Worm (Caenorhabditis elegans) whole organism, L1 larva: ENCODE measurements around the gene pqn-71.

Source experiments
- C16A3.4 ChIP-seq: fragments of 150-350 bp; optimal IDR thresholded peaks from 2 replicates; lab custom pipeline; 2014; ENCODE audit warnings: missing biosample characterization, missing genetic modification characterization
- C34B4.2 ChIP-seq: sonication (generic microtip); optimal IDR thresholded peaks from 2 replicates; lab custom pipeline; 2017; ENCODE audit warnings: mild to moderate bottlenecking, missing genetic modification characterization, missing compliant biosample characterization
- Y116A8C.19 ChIP-seq: sonication (generic microtip); optimal IDR thresholded peaks from 2 replicates; lab custom pipeline; 2016; ENCODE audit warnings: missing compliant biosample characterization, missing genetic modification characterization, borderline replicate concordance
- aha-1 ChIP-seq: fragments of 150-350 bp; optimal IDR thresholded peaks from 2 replicates; lab custom pipeline; 2014; ENCODE audit warnings: missing biosample characterization, missing genetic modification characterization
- ces-1 ChIP-seq: fragments of 150-350 bp; optimal IDR thresholded peaks from 2 replicates; lab custom pipeline; 2014; ENCODE audit warnings: missing biosample characterization, missing genetic modification reagents, missing genetic modification characterization
- efl-1 ChIP-seq, 4 experiments: fragments of 150-350 bp; optimal IDR thresholded peaks in 3 of 4; peaks in 1 of 4; 1 replicate in 1 of 4; 2 replicates in 3 of 4; lab custom pipeline; 2014; ENCODE audit warnings: missing biosample characterization in 2 of 4, missing genetic modification characterization in 2 of 4, missing genetic modification reagents in 2 of 4
- egl-27 ChIP-seq, 2 experiments: fragments of 150-350 bp in 1 of 2; sonication (generic microtip); optimal IDR thresholded peaks; 3 replicates each; lab custom pipeline; 2017 to 2018; ENCODE audit warnings: missing biosample characterization in 2 of 2, missing genetic modification characterization in 2 of 2, missing genetic modification reagents in 2 of 2
- elt-2 ChIP-seq: sonication (generic microtip); optimal IDR thresholded peaks from 2 replicates; lab custom pipeline; 2016; ENCODE audit warnings: missing genetic modification characterization, mild to moderate bottlenecking, inconsistent platforms, missing compliant biosample characterization, missing genetic modification reagents
- fkh-10 ChIP-seq: sonication (generic microtip); optimal IDR thresholded peaks from 2 replicates; lab custom pipeline; 2017; ENCODE audit warnings: missing biosample characterization, missing genetic modification reagents, missing genetic modification characterization
- fkh-4 ChIP-seq: sonication (generic microtip); optimal IDR thresholded peaks from 2 replicates; lab custom pipeline; 2016; ENCODE audit warnings: missing compliant biosample characterization, missing genetic modification characterization, borderline replicate concordance
- fos-1 ChIP-seq: fragments of 150-350 bp; optimal IDR thresholded peaks from 2 replicates; lab custom pipeline; 2014; ENCODE audit warnings: missing biosample characterization, missing genetic modification characterization
- jun-1 ChIP-seq: fragments of 150-350 bp; optimal IDR thresholded peaks from 2 replicates; lab custom pipeline; 2014; ENCODE audit warnings: missing biosample characterization, missing genetic modification reagents, missing genetic modification characterization
- lin-14 ChIP-seq: fragments of 200-800 bp; sonication (Bioruptor generic); optimal IDR thresholded peaks from 2 replicates; lab custom pipeline; 2018; ENCODE audit warnings: mild to moderate bottlenecking, missing genetic modification characterization, moderate library complexity, missing compliant biosample characterization
- lin-39 ChIP-seq: fragments of 150-350 bp; optimal IDR thresholded peaks from 2 replicates; lab custom pipeline; 2014; ENCODE audit warnings: missing biosample characterization, missing genetic modification reagents, missing genetic modification characterization
- lir-3 ChIP-seq: sonication (generic microtip); optimal IDR thresholded peaks from 2 replicates; lab custom pipeline; 2016; ENCODE audit warnings: mild to moderate bottlenecking, missing genetic modification characterization, moderate library complexity, missing compliant biosample characterization; ENCODE audit not compliant: poor library complexity
- lsy-2 ChIP-seq, 2 experiments: fragments of 150-350 bp; optimal IDR thresholded peaks; 2 replicates each; lab custom pipeline; 2014; ENCODE audit warnings: missing biosample characterization in 2 of 2, missing genetic modification characterization in 2 of 2
- mep-1 ChIP-seq: fragments of 150-350 bp; optimal IDR thresholded peaks from 2 replicates; lab custom pipeline; 2014; ENCODE audit warnings: missing biosample characterization, missing genetic modification characterization
- nhr-19 ChIP-seq: fragments of 200-800 bp; sonication (Bioruptor generic); conservative IDR thresholded peaks from 2 replicates; pipeline ENCODE4 v1.3.6; 2022; ENCODE audit warnings: missing genetic modification characterization, missing compliant biosample characterization
- nhr-76 ChIP-seq: sonication (generic microtip); optimal IDR thresholded peaks from 2 replicates; lab custom pipeline; 2017; ENCODE audit warnings: missing biosample characterization, missing genetic modification characterization
- nhr-77 ChIP-seq: fragments of 150-350 bp; optimal IDR thresholded peaks from 2 replicates; lab custom pipeline; 2014; ENCODE audit warnings: missing biosample characterization, missing genetic modification characterization
- nhr-84 ChIP-seq: sonication (generic microtip); optimal IDR thresholded peaks from 2 replicates; lab custom pipeline; 2017; ENCODE audit warnings: missing biosample characterization, missing genetic modification characterization
- nhr-85 ChIP-seq: sonication (generic microtip); peaks from one replicate; lab custom pipeline; 2016; ENCODE audit warnings: missing genetic modification characterization, inconsistent platforms, missing compliant biosample characterization
- pag-3 ChIP-seq: sonication (generic microtip); optimal IDR thresholded peaks from 2 replicates; lab custom pipeline; 2017; ENCODE audit warnings: missing genetic modification characterization, mild to moderate bottlenecking, missing compliant biosample characterization, antibody characterized with exemption, borderline replicate concordance; ENCODE audit not compliant: insufficient read depth
- pax-3 ChIP-seq: fragments of 200-800 bp; sonication (Bioruptor generic); optimal IDR thresholded peaks from 2 replicates; lab custom pipeline; 2018; ENCODE audit warnings: mild to moderate bottlenecking, missing genetic modification characterization, moderate library complexity, missing compliant biosample characterization
- rnt-1 ChIP-seq: sonication (generic microtip); optimal IDR thresholded peaks from 2 replicates; lab custom pipeline; 2016; ENCODE audit warnings: mild to moderate bottlenecking, missing genetic modification characterization, moderate library complexity, missing compliant biosample characterization
- skn-1 ChIP-seq: fragments of 150-350 bp; optimal IDR thresholded peaks from 2 replicates; lab custom pipeline; 2014; ENCODE audit warnings: missing biosample characterization, missing genetic modification characterization
- snu-23 ChIP-seq: sonication (generic microtip); optimal IDR thresholded peaks from 2 replicates; lab custom pipeline; 2016; ENCODE audit warnings: missing genetic modification characterization, missing compliant biosample characterization
- sox-4 ChIP-seq: sonication (generic microtip); optimal IDR thresholded peaks from 2 replicates; lab custom pipeline; 2016; ENCODE audit warnings: missing genetic modification characterization, missing compliant biosample characterization
- sup-37 ChIP-seq: fragments of 200-800 bp; sonication (Bioruptor generic); optimal IDR thresholded peaks from 2 replicates; lab custom pipeline; 2018; ENCODE audit warnings: mild to moderate bottlenecking, missing genetic modification characterization, missing compliant biosample characterization
- tlp-1 ChIP-seq: fragments of 150-350 bp; optimal IDR thresholded peaks from 2 replicates; lab custom pipeline; 2014; ENCODE audit warnings: missing biosample characterization, missing genetic modification characterization
- unc-130 ChIP-seq: fragments of 150-350 bp; optimal IDR thresholded peaks from 2 replicates; lab custom pipeline; 2017; ENCODE audit warnings: missing biosample characterization, missing genetic modification characterization, inconsistent platforms
- unc-98 ChIP-seq: fragments of 200-800 bp; sonication (Bioruptor generic); IDR thresholded peaks from 2 replicates; pipeline ENCODE4 v1.3.6; 2022; ENCODE audit warnings: missing genetic modification characterization, missing compliant biosample characterization
- vab-15 ChIP-seq: sonication (generic microtip); optimal IDR thresholded peaks from 2 replicates; lab custom pipeline; 2017; ENCODE audit warnings: missing genotype, mild to moderate bottlenecking, missing genetic modification characterization, missing compliant biosample characterization
- xbp-1 ChIP-seq: sonication (generic microtip); optimal IDR thresholded peaks from 2 replicates; lab custom pipeline; 2016; ENCODE audit warnings: missing genetic modification characterization, missing compliant biosample characterization
- zag-1 ChIP-seq: fragments of 150-350 bp; optimal IDR thresholded peaks from 2 replicates; lab custom pipeline; 2014; ENCODE audit warnings: missing biosample characterization, missing genetic modification characterization

The pqn-71 gene

DNA sequence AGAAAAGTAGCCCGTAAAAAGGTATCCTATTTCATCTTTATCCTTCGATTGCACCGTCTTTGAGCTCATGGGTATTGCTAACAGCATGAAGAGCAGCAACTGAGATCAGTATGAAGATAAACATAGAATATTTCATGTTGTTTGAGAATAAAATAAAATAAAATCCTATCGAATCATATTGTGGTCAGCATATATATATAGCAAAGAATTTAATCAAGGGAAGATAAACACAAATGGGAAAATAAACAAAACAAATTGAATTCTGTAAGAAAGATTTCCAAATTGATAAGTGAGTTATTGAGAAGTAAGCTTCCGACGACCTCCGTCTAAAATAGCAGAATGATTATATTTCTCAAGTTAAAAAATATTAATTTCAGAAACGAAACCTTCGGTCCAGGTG lies 21.8 kb upstream of the pqn-71 start, which contains the start of gene T26H5.10:
Gene T26H5.10, minus strand, starts transcription at position 101 of the 400 bp plus-strand sequence.
- TF ChIP-seq lin-39 (tag; lab: Kevin White, UChicago) (no peak), C34B4.2 (tag; lab: Kevin White, UChicago) (no peak), zag-1 (tag; lab: Kevin White, UChicago) (no peak), nhr-85 (tag; lab: Kevin White, UChicago) (no peak), aha-1 (tag; lab: Kevin White, UChicago) (no peak), pax-3 (no peak), nhr-19 (GFP tag; lab: Robert Waterston, UW) (no peak), nhr-77 (no peak), pag-3 (tag; lab: Kevin White, UChicago) (no peak), lir-3 (tag; lab: Kevin White, UChicago) (no peak)

DNA sequence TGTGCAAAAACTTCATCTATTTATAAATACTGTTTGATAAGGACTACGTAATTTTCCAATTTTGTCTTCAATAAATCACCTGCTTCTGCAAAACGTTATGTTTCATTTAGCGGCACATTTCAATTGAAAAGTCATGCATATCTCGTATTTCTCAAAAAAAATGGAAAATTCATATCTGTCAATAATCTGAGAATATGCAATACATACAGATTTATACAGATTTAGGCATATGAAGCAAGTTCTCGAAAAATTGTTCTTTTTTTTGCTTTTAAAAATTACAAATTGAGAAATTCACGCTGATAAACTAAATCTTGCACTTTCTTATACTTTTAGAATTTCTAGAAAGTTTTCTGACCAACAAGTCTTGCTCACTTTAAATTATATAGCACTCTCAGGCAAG lies 21.3 kb upstream of the pqn-71 start, which contains the start of gene T26H5.11:
Gene T26H5.11, minus strand, starts transcription at position 101 of the 400 bp plus-strand sequence.
- TF ChIP-seq snu-23 (GFP tag; lab: Kevin White, UChicago), result no peak
- TF ChIP-seq lin-14 (GFP tag; lab: Kevin White, UChicago), result no peak
- TF ChIP-seq sup-37 (GFP tag; lab: Kevin White, UChicago), result no peak
- TF ChIP-seq pag-3 (tag; lab: Kevin White, UChicago), result no peak
- no peak for TF ChIP-seq pax-3
- no peak for TF ChIP-seq nhr-76
- no peak for TF ChIP-seq nhr-77
- no peak for TF ChIP-seq egl-27 (tag; optimal IDR thresholded peaks at IDR 0.05; lab: Kevin White, UChicago)
- no peak for TF ChIP-seq lsy-2 (tag; optimal IDR thresholded peaks at IDR 0.05; lab: Kevin White, UChicago)
- TF ChIP-seq C16A3.4, result no peak
- TF ChIP-seq Y116A8C.19 (tag; lab: Kevin White, UChicago), result no peak
- no peak for TF ChIP-seq fkh-10 (GFP tag; lab: Kevin White, UChicago)
- TF ChIP-seq unc-130 (tag; lab: Kevin White, UChicago), result no peak
- TF ChIP-seq tlp-1, result no peak
- TF ChIP-seq sox-4, result no peak

- no peak for TF ChIP-seq aha-1 (tag; lab: Kevin White, UChicago)
- TF ChIP-seq elt-2, result peak; percentile 57
- no peak for TF ChIP-seq xbp-1 (tag; lab: Kevin White, UChicago)
- peak; percentile 27 for TF ChIP-seq jun-1 (tag; lab: Kevin White, UChicago)
These were observed 20.9 kb upstream of the pqn-71 start, which contains the start of gene T26H5.9 for ce11 chrV:15444615-15445014. T26H5.9 (plus strand) TSS chrV:15444916.

DNA sequence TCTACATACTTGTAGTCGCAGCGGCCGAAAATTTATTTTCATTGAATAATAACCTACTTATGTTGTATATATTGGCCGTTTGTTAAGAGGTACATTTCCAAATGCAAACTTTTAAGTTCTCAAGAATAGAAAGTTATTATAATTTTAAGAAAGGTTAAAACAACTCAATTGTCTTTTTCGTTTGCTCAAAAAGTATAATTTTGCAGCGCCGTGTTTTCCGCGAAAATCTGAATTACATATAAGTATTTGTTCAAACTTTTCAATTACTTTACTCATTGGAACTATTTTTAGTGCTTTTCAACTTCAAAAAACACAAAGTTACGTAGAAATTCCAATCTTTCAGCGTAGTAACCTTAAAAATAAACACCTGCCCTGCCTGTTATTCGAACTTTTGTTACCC lies 20.0 kb upstream of the pqn-71 start, which contains the start of gene srh-239:
Gene srh-239, plus strand, starts transcription at position 301 of the 400 bp plus-strand sequence.
- TF ChIP-seq nhr-84 (no peak), vab-15 (tag; lab: Kevin White, UChicago) (no peak), ces-1 (GFP tag; lab: Kevin White, UChicago) (no peak), skn-1 (tag; lab: Kevin White, UChicago) (no peak), fkh-10 (GFP tag; lab: Kevin White, UChicago) (no peak), unc-98 (GFP tag; lab: Robert Waterston, UW) (no peak), nhr-77 (no peak), elt-2 (no peak), fkh-4 (no peak), Y116A8C.19 (tag; lab: Kevin White, UChicago) (no peak), fos-1 (tag; lab: Kevin White, UChicago) (no peak), rnt-1 (tag; lab: Kevin White, UChicago) (no peak), C34B4.2 (tag; lab: Kevin White, UChicago) (no peak)
- TF ChIP-seq, all 84 proteins: peak for 0

DNA sequence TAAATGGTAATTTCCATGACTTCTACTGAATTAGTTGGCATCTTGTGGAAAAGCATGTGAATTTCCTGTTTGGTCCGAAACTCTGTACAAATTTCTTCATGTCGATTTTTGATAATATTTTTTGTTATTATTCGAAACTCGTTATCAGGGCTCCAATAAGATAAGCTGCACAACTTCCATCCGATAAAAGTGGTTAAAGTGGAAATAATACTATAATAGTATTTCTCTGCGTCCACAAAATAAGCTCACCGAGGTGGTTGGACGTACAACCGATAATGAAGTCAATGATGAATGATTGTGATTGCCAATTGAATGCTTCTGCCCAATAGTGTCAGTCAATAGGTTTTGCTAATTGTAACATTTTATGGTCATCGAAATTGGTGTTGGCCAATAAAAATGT lies 17.1 kb upstream of the pqn-71 start, which contains the start of gene T26H5.4:
Gene T26H5.4, minus strand, starts transcription at position 294 of the 400 bp plus-strand sequence.
- TF ChIP-seq efl-1 (optimal IDR thresholded peaks at IDR 0.05; lab: Kevin White, UChicago), result no peak
- peak in 1 of 2 experiments; percentile 73 for TF ChIP-seq efl-1 (GFP tag; optimal IDR thresholded peaks at IDR 0.05 in 1 of 2; lab: Kevin White, UChicago)
- peak; percentile 95 for TF ChIP-seq elt-2
- TF ChIP-seq mep-1, result no peak
